Worm (Caenorhabditis elegans): ENCODE measurements around the gene ZK250.2.

DNA sequence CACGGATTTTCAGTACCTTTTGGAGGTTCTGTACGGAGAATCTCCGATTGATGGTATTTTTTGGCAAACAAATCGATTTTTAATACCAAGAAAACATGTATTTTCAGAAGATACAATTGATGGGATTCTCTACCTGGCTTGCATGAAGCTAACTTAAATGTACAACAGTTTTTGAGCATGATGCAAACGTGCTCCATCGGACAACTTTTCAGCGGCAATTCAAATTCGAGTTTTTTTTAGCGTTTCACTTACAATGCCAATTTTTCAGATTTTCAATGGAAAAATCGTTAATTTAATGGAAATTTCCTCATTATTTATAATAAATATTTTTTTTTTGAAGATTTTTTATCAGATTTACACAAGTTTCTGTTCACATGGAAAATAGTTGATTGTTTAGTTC is 19.9 kb upstream of the ZK250.2 start:
- TF ChIP-seq ztf-11 (tag; optimal IDR thresholded peaks at IDR 0.05), result no peak
- no peak for TF ChIP-seq pqm-1 (tag; optimal IDR thresholded peaks at IDR 0.05)

All from whole organism, L3 larva.